Worm (Caenorhabditis elegans) whole organism, L4 larva: ENCODE data around the gene C25F9.4.

ENCODE experiments used
- ctbp-1 ChIP-seq: fragments of 200-800 bp; sonication (Bioruptor generic); IDR thresholded peaks from 2 replicates; pipeline ENCODE4 v1.3.6; 2022; ENCODE audit warnings: missing genetic modification reagents, missing genetic modification characterization, missing compliant biosample characterization
- daf-19 ChIP-seq: fragments of 200-800 bp; sonication (Bioruptor generic); conservative IDR thresholded peaks from 2 replicates; pipeline ENCODE4 v1.3.6; 2022; ENCODE audit warnings: missing genetic modification characterization, missing compliant biosample characterization
- daf-8 ChIP-seq: fragments of 200-800 bp; sonication (Bioruptor generic); IDR thresholded peaks from 2 replicates; pipeline ENCODE4 v1.3.6; 2022; ENCODE audit warnings: missing genetic modification characterization, missing compliant biosample characterization
- dmd-8 ChIP-seq: fragments of 200-800 bp; sonication (Bioruptor generic); IDR thresholded peaks from 2 replicates; pipeline ENCODE4 v1.3.6; 2022; ENCODE audit warnings: missing genetic modification characterization, missing compliant biosample characterization
- jun-1 ChIP-seq: fragments of 150-350 bp; optimal IDR thresholded peaks from 2 replicates; lab custom pipeline; 2014; ENCODE audit warnings: missing biosample characterization, missing genetic modification reagents, missing genetic modification characterization
- lin-38 ChIP-seq: fragments of 200-800 bp; sonication (Bioruptor generic); IDR thresholded peaks from 2 replicates; pipeline ENCODE4 v1.3.6; 2022; ENCODE audit warnings: missing genetic modification reagents, missing genetic modification characterization, missing compliant biosample characterization
- madf-5 ChIP-seq, 2 experiments: fragments of 200-800 bp; sonication (Bioruptor generic); IDR thresholded peaks; 2 replicates each; pipeline ENCODE4 v1.3.6; 2022; ENCODE audit warnings: missing compliant biosample characterization in 2 of 2, missing genetic modification characterization in 2 of 2
- mep-1 ChIP-seq: fragments of 150-350 bp; sonication (generic microtip); optimal IDR thresholded peaks from 3 replicates; lab custom pipeline; 2014; ENCODE audit warnings: missing biosample characterization, missing genetic modification characterization
- nhr-6 ChIP-seq: fragments of 150-350 bp; optimal IDR thresholded peaks from 2 replicates; lab custom pipeline; 2014; ENCODE audit warnings: missing biosample characterization, missing genetic modification characterization
- set-16 ChIP-seq: fragments of 200-800 bp; sonication (Bioruptor generic); IDR thresholded peaks from 2 replicates; pipeline ENCODE4 v1.3.6; 2022; ENCODE audit warnings: missing genetic modification reagents, missing genetic modification characterization, missing compliant biosample characterization
- tra-1 ChIP-seq: fragments of 200-800 bp; sonication (Bioruptor generic); IDR thresholded peaks from 2 replicates; pipeline ENCODE4 v1.3.6; 2022; ENCODE audit warnings: missing genetic modification reagents, missing genetic modification characterization, missing compliant biosample characterization
- unc-62 ChIP-seq, 3 experiments: fragments of 150-350 bp in 1 of 3; sonication (generic microtip); optimal IDR thresholded peaks in 2 of 3; peaks in 1 of 3; 1 replicate in 1 of 3; 2 replicates in 2 of 3; lab custom pipeline; 2014 to 2017; ENCODE audit warnings: missing biosample characterization in 3 of 3, missing genetic modification characterization in 3 of 3, missing genetic modification reagents in 3 of 3, missing genotype in 1 of 3

C25F9.4 gene

ce11 chrV:19362568-19362967, 53.8 kb downstream of the C25F9.4 start, which contains the start of gene C14B4.2:
Gene C14B4.2, minus strand, starts transcription at chrV:19362668.
- TF ChIP-seq tra-1 (GFP tag; lab: Robert Waterston, UW) (no peak), daf-19 (GFP tag; lab: Robert Waterston, UW) (no peak), lin-38 (no peak), dmd-8 (no peak), daf-8 (GFP tag; lab: Robert Waterston, UW) (no peak), set-16 (GFP tag; lab: Robert Waterston, UW) (no peak), mep-1 (tag; lab: Kevin White, UChicago) (no peak), nhr-6 (no peak), unc-62 (GFP tag; optimal IDR thresholded peaks at IDR 0.05 in 1 of 2; lab: Kevin White, UChicago) (no peak), unc-62 (tag; optimal IDR thresholded peaks at IDR 0.05; lab: Kevin White, UChicago) (no peak), ctbp-1 (GFP tag; lab: Robert Waterston, UW) (no peak), jun-1 (tag; lab: Kevin White, UChicago) (no peak), madf-5 (GFP tag; IDR thresholded peaks at IDR 0.05; lab: Robert Waterston, UW) (no peak)
